Worm (Caenorhabditis elegans) whole organism, midembryonic: ENCODE results near the gene F14H3.12.

Source experiments
- T22C8.4 ChIP-seq: fragments of 200-800 bp; sonication (Bioruptor generic); IDR thresholded peaks from 2 replicates; pipeline ENCODE4 v1.3.6; 2022; ENCODE audit warnings: missing genetic modification characterization, missing compliant biosample characterization
- cog-1 ChIP-seq: sonication (generic microtip); optimal IDR thresholded peaks from 2 replicates; lab custom pipeline; 2016; ENCODE audit warnings: missing genetic modification characterization, missing compliant biosample characterization
- flt-1 ChIP-seq: fragments of 200-800 bp; sonication (Bioruptor generic); IDR thresholded peaks from 2 replicates; pipeline ENCODE4 v1.3.6; 2022; ENCODE audit warnings: missing genetic modification characterization, missing compliant biosample characterization
- klf-2 ChIP-seq: fragments of 200-800 bp; sonication (Bioruptor generic); conservative IDR thresholded peaks from 2 replicates; pipeline ENCODE4 v1.3.6; 2022; ENCODE audit warnings: missing genetic modification reagents, missing genetic modification characterization, missing compliant biosample characterization
- med-1 ChIP-seq: sonication (generic microtip); optimal IDR thresholded peaks from 2 replicates; lab custom pipeline; 2017; ENCODE audit warnings: missing genetic modification characterization, mild to moderate bottlenecking, missing compliant biosample characterization, antibody characterized with exemption, missing genetic modification reagents; ENCODE audit not compliant: insufficient read depth
- ref-1 ChIP-seq: fragments of 200-800 bp; sonication (Bioruptor generic); conservative IDR thresholded peaks from 2 replicates; pipeline ENCODE4 v1.3.6; 2022; ENCODE audit warnings: missing genetic modification reagents, missing genetic modification characterization, missing compliant biosample characterization
- tab-1 ChIP-seq: fragments of 200-800 bp; sonication (Bioruptor generic); IDR thresholded peaks from 2 replicates; pipeline ENCODE4 v1.3.6; 2022; ENCODE audit warnings: missing genetic modification characterization, missing compliant biosample characterization
- ztf-23 ChIP-seq: fragments of 200-800 bp; sonication (Bioruptor generic); IDR thresholded peaks from 2 replicates; pipeline ENCODE4 v1.3.6; 2022; ENCODE audit warnings: missing genetic modification reagents, missing genetic modification characterization, missing compliant biosample characterization
- ztf-29 ChIP-seq: fragments of 200-800 bp; sonication (Bioruptor generic); IDR thresholded peaks from 2 replicates; pipeline ENCODE4 v1.3.6; 2022; ENCODE audit warnings: missing genetic modification reagents, missing genetic modification characterization, missing compliant biosample characterization

F14H3.12 gene

DNA sequence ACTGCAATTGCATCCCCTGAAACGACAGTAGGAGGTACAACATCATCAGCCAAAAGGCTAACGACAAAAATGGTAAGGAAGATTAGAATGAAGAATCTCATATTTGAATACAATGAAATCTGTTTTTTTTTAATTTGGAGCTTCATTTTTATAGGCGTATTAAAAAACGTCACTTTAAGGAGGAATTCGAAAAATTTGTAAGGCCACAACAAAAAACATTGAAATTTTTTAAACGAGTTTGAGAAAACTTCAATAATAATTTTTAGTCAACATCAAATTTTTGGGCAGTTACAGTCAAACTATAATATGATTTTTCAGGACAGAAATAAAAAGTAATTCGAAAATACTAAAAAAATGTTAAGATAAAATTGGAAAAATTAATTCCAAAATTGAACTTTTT, 12.3 kb downstream of the F14H3.12 start, which contains the start of gene F14H3.14:
Gene F14H3.14 (minus strand): TSS at position 101 of the 400 bp plus-strand sequence.
- TF ChIP-seq flt-1 (GFP tag; lab: Robert Waterston, UW) = no peak
- TF ChIP-seq med-1 (GFP tag; lab: Kevin White, UChicago) = no peak
- no peak for TF ChIP-seq T22C8.4 (GFP tag; lab: Robert Waterston, UW)
- TF ChIP-seq klf-2 (GFP tag; lab: Robert Waterston, UW) = no peak
- no peak for TF ChIP-seq ref-1 (GFP tag; lab: Robert Waterston, UW)
- no peak for TF ChIP-seq ztf-29 (GFP tag; lab: Robert Waterston, UW)
- TF ChIP-seq ztf-23 = no peak
- TF ChIP-seq tab-1 (GFP tag; lab: Robert Waterston, UW) = no peak
- no peak for TF ChIP-seq cog-1 (tag; lab: Kevin White, UChicago)

DNA sequence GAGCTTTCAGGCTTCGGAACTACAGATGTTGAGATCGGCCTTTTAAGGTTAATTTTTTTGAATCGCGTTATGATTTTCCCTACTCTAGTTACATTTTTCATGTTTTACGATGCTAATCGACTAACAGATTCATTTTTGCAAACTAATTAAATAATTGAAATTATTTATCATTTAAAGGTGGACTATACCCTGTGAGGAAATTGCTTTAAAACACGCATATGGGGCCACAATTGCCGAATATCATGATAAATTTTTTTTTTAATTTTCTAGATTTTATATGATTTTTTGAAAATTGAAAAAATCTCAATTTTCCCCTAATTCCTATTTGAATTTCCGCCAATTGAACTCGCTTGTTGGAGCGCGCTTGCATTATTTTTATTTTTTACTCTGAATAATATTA, 13.1 kb downstream of the F14H3.12 start, which contains the start of gene fbxa-100:
Gene fbxa-100 (minus strand): TSS at position 101 of the 400 bp plus-strand sequence.
- TF ChIP-seq med-1 (GFP tag; lab: Kevin White, UChicago) (no peak), ref-1 (GFP tag; lab: Robert Waterston, UW) (no peak), cog-1 (tag; lab: Kevin White, UChicago) (no peak), ztf-29 (GFP tag; lab: Robert Waterston, UW) (no peak), T22C8.4 (GFP tag; lab: Robert Waterston, UW) (no peak), ztf-23 (no peak), tab-1 (GFP tag; lab: Robert Waterston, UW) (no peak), klf-2 (GFP tag; lab: Robert Waterston, UW) (no peak), flt-1 (GFP tag; lab: Robert Waterston, UW) (no peak)

DNA sequence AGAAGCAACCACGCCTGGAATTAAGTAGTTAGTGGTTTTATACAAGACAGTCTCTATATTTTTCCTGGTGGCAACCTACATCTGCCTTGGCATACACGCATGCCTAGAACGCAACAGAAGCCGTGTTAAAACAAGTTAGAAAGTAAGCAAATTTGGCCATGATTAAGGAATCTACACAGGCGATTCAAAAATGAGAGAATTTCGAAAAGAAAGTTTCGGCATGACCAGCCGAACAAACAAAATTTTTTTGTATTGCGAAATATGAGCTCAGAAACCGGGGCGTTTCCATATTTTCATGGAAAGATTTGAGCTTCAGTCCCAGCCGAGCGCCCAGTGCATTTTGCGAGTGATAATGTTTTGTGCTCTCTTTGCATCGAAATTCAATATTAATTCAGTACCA, 15.0 kb downstream of the F14H3.12 start, which contains the start of gene F14H3.15:
Gene F14H3.15 (minus strand): TSS at position 101 of the 400 bp plus-strand sequence.
- TF ChIP-seq med-1 (GFP tag; lab: Kevin White, UChicago) (no peak), ztf-23 (no peak), ref-1 (GFP tag; lab: Robert Waterston, UW) (no peak), cog-1 (tag; lab: Kevin White, UChicago) (no peak), flt-1 (GFP tag; lab: Robert Waterston, UW) (no peak), tab-1 (GFP tag; lab: Robert Waterston, UW) (no peak), T22C8.4 (GFP tag; lab: Robert Waterston, UW) (no peak), klf-2 (GFP tag; lab: Robert Waterston, UW) (no peak), ztf-29 (GFP tag; lab: Robert Waterston, UW) (no peak)

DNA sequence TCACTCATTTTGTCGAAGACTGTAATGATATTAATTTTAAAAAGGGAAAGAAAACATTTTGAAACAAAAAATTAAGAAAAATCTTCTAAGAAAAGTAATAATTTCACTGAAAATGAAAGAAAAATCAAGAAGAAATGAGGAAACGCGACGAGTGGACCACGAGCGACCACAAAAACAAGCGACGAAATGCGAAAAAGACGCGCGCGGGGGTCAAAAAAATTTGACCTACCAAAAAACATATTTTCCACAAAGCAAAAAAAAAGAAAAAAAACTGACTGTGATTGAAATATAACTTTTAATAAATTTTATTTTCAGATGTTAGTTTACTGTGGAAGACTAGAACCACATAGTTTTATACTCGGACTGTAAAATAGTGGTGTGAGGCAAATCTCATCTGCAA, 16.3 kb downstream of the F14H3.12 start, which contains the start of gene F14H3.6:
Gene F14H3.6 (minus strand): TSS at position 22 of the 400 bp plus-strand sequence.
- no peak for TF ChIP-seq cog-1 (tag; lab: Kevin White, UChicago)
- TF ChIP-seq tab-1 (GFP tag; lab: Robert Waterston, UW) = no peak
- no peak for TF ChIP-seq klf-2 (GFP tag; lab: Robert Waterston, UW)
- TF ChIP-seq ztf-23 = no peak
- no peak for TF ChIP-seq ztf-29 (GFP tag; lab: Robert Waterston, UW)
- TF ChIP-seq flt-1 (GFP tag; lab: Robert Waterston, UW) = no peak
- TF ChIP-seq med-1 (GFP tag; lab: Kevin White, UChicago) = no peak
- no peak for TF ChIP-seq T22C8.4 (GFP tag; lab: Robert Waterston, UW)
- no peak for TF ChIP-seq ref-1 (GFP tag; lab: Robert Waterston, UW)

DNA sequence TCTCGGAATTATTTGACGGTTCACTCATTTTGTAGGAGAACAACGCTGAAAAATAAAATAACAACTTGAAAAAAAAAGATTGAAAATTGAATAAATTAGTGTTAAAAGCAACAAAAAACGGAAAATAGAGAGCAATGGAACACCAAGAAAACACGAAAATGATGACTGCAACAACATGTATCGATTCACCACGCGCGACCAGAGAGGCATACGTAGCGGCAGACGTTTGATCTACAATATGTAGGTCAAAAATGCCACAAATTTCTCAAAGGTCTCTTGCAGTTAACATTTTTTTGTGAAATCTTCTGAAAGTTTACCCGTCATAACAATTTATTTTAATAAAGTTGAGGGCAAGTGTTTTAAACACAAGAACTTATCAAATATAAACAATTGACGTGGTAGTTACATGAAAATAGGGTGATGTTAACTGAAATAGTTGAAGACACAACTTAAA, 18.1 kb downstream of the F14H3.12 start, which contains the start of gene F14H3.5:
Gene F14H3.5 (minus strand): TSS at position 51 of the 454 bp plus-strand sequence.
- TF ChIP-seq ztf-29 (GFP tag; lab: Robert Waterston, UW) = no peak
- TF ChIP-seq med-1 (GFP tag; lab: Kevin White, UChicago) = no peak
- no peak for TF ChIP-seq tab-1 (GFP tag; lab: Robert Waterston, UW)
- TF ChIP-seq ref-1 (GFP tag; lab: Robert Waterston, UW) = no peak
- TF ChIP-seq cog-1 (tag; lab: Kevin White, UChicago) = no peak
- no peak for TF ChIP-seq T22C8.4 (GFP tag; lab: Robert Waterston, UW)
- no peak for TF ChIP-seq flt-1 (GFP tag; lab: Robert Waterston, UW)
- TF ChIP-seq klf-2 (GFP tag; lab: Robert Waterston, UW) = no peak
- no peak for TF ChIP-seq ztf-23

DNA sequence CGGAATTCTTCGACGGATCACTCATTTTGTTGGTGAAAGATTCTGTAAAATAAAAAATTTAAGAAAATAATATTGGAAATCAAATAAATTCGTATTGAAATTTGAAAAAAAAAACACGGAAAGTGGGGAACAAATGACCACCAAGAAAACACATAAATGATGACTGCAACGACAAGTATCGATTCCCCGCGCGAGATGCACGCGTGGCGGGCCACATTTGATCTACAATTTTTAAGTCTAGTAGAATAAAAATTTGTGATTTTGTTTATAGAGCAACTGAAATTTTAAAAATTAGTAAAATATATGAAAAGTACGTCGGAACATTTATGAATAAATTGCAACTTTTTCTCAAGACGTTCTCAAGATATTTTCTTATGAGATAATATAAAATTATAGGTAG, 20.1 kb downstream of the F14H3.12 start, which contains the start of gene F14H3.4:
Gene F14H3.4 (minus strand): TSS at position 42 of the 400 bp plus-strand sequence.
- TF ChIP-seq tab-1 (GFP tag; lab: Robert Waterston, UW) = no peak
- no peak for TF ChIP-seq med-1 (GFP tag; lab: Kevin White, UChicago)
- no peak for TF ChIP-seq klf-2 (GFP tag; lab: Robert Waterston, UW)
- TF ChIP-seq ztf-23 = no peak

DNA sequence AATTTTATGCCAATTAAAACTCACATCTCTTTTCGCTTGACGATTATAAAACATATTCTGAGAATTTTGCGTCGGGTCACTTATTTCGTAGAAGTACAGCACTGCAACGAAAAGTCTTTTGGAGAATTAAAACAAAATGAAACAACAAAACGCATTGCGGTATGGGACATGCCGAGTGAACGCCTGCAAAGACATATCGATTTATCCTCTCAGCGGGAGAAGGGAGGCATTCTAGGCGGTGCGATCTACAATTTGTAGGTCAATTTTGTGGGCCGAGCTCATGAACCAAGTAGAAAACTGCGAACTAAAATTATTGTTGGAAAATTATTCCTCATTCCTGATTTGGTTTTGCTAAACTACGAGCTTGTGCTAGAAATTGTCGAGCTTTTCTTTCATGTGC, 21.8 kb downstream of the F14H3.12 start, which contains the start of gene F14H3.3:
Gene F14H3.3 (minus strand): TSS at position 101 of the 400 bp plus-strand sequence.
- no peak for TF ChIP-seq ztf-29 (GFP tag; lab: Robert Waterston, UW)
- no peak for TF ChIP-seq T22C8.4 (GFP tag; lab: Robert Waterston, UW)

DNA sequence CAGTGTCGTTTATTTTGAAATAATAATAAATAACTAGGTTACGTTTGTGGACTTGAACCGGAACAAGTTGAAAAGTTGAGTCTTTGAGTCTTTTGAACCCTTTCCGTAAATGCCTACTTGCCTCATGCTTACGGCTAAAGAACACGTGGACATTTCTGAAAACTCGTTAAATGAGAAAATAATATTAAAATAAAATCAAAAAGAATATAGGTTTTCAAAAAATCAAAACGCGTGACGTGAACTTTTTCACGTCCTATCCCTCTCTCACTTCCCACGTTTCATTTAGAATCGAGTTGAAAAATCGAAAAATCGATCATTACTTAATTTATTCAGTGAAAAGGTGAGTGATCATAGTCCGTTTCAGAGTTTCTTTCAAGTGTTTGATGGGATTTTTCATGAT, 25.9 kb downstream of the F14H3.12 start, which contains the start of gene best-12:
Gene best-12 (plus strand): TSS at position 301 of the 400 bp plus-strand sequence.
- TF ChIP-seq ztf-29 (GFP tag; lab: Robert Waterston, UW) (no peak), ztf-23 (no peak)

DNA sequence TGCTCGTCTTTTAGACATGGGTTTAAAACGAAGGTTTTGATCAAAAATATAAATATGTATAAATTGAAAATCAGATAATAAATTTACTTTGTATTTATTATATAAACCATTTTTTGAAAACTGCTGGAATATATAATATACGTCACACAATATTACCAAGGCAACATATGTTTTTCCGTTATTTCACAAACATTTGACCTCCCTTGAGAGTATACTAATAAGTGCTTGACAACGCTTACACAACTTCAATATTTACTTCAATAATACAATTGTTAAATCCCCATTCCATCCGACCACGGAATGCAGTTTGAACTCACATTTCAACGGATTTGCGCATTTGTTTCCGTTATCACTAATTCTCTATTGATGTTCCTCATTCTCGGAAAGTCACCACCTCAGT, 27.6 kb downstream of the F14H3.12 start, which contains the start of gene str-198:
Gene str-198 (plus strand): TSS at position 301 of the 400 bp plus-strand sequence.
- TF ChIP-seq flt-1 (GFP tag; lab: Robert Waterston, UW) = no peak
- no peak for TF ChIP-seq cog-1 (tag; lab: Kevin White, UChicago)
- TF ChIP-seq tab-1 (GFP tag; lab: Robert Waterston, UW) = no peak
- TF ChIP-seq ref-1 (GFP tag; lab: Robert Waterston, UW) = no peak
- TF ChIP-seq klf-2 (GFP tag; lab: Robert Waterston, UW) = no peak
- no peak for TF ChIP-seq ztf-29 (GFP tag; lab: Robert Waterston, UW)
- TF ChIP-seq ztf-23 = no peak
- no peak for TF ChIP-seq T22C8.4 (GFP tag; lab: Robert Waterston, UW)
- no peak for TF ChIP-seq med-1 (GFP tag; lab: Kevin White, UChicago)
